Fruit fly (Drosophila melanogaster) whole organism, embryonic: ENCODE measurements around the gene CG8042.

ENCODE experiments used
- Aef1 ChIP-seq: fragments of 200-800 bp; sonication (Bioruptor generic); IDR thresholded peaks from 3 replicates; pipeline ENCODE4 v1.3.6; 2022; ENCODE audit warnings: missing biosample characterization, missing genetic modification characterization
- Antp ChIP-seq: fragments of 200-800 bp; sonication (Bioruptor generic); optimal IDR thresholded peaks from 3 replicates; lab custom pipeline; 2016; ENCODE audit warnings: missing biosample characterization, missing genetic modification characterization
- Asciz ChIP-seq: fragments of 200-800 bp; sonication (Bioruptor generic); optimal IDR thresholded peaks from 2 replicates; lab custom pipeline; 2017; ENCODE audit warnings: missing biosample characterization, mild to moderate bottlenecking, missing genetic modification characterization, missing genetic modification reagents
- CG10565 ChIP-seq: fragments of 200-800 bp; sonication (Bioruptor generic); optimal IDR thresholded peaks from 3 replicates; lab custom pipeline; 2016; ENCODE audit warnings: missing biosample characterization, mild to moderate bottlenecking, missing genetic modification characterization
- CG10654 ChIP-seq: fragments of 200-800 bp; sonication (Bioruptor generic); optimal IDR thresholded peaks from 2 replicates; lab custom pipeline; 2016; ENCODE audit warnings: missing biosample characterization, missing genetic modification characterization
- CG11723 ChIP-seq: fragments of 200-800 bp; sonication (Bioruptor generic); optimal IDR thresholded peaks from 2 replicates; lab custom pipeline; 2017; ENCODE audit warnings: missing biosample characterization, mild to moderate bottlenecking, missing genetic modification characterization
- CG13123 ChIP-seq: fragments of 200-800 bp; sonication (Bioruptor generic); optimal IDR thresholded peaks from 2 replicates; lab custom pipeline; 2016; ENCODE audit warnings: missing biosample characterization, missing genetic modification characterization
- CG13424 ChIP-seq: fragments of 200-800 bp; sonication (Bioruptor generic); optimal IDR thresholded peaks from 2 replicates; lab custom pipeline; 2019; ENCODE audit warnings: missing biosample characterization, mild to moderate bottlenecking, missing genetic modification characterization, moderate library complexity
- CG14050 ChIP-seq: fragments of 200-800 bp; sonication (Bioruptor generic); IDR thresholded peaks from 3 replicates; pipeline ENCODE4 v1.3.6; 2022; ENCODE audit warnings: missing biosample characterization, missing genetic modification characterization
- CG17186 ChIP-seq: fragments of 200-800 bp; sonication (Bioruptor generic); optimal IDR thresholded peaks from 3 replicates; lab custom pipeline; 2017; ENCODE audit warnings: missing biosample characterization, missing genetic modification reagents, missing genetic modification characterization
- CG17802 ChIP-seq: fragments of 200-800 bp; sonication (Bioruptor generic); optimal IDR thresholded peaks from 2 replicates; lab custom pipeline; 2018; ENCODE audit warnings: missing biosample characterization, mild to moderate bottlenecking, missing genetic modification characterization, moderate library complexity
- CG2116 ChIP-seq: fragments of 200-800 bp; sonication (Bioruptor generic); optimal IDR thresholded peaks from 3 replicates; lab custom pipeline; 2018; ENCODE audit warnings: missing biosample characterization, mild to moderate bottlenecking, missing genetic modification characterization
- CG30431 ChIP-seq: fragments of 200-800 bp; sonication (Bioruptor generic); optimal IDR thresholded peaks from 2 replicates; lab custom pipeline; 2017; ENCODE audit warnings: missing biosample characterization, missing genetic modification characterization
- CG3281 ChIP-seq: fragments of 200-800 bp; sonication (Bioruptor generic); optimal IDR thresholded peaks from 3 replicates; lab custom pipeline; 2017; ENCODE audit warnings: missing biosample characterization, mild to moderate bottlenecking, missing genetic modification characterization
- CG3995 ChIP-seq: fragments of 200-800 bp; sonication (Bioruptor generic); optimal IDR thresholded peaks from 3 replicates; lab custom pipeline; 2016; ENCODE audit warnings: missing biosample characterization, missing genetic modification characterization
- CG5180 ChIP-seq: fragments of 200-800 bp; sonication (Bioruptor generic); optimal IDR thresholded peaks from 3 replicates; lab custom pipeline; 2017; ENCODE audit warnings: missing biosample characterization, missing genetic modification characterization, mild to moderate bottlenecking, moderate library complexity, missing genetic modification reagents
- CG7357 ChIP-seq: fragments of 200-800 bp; sonication (Bioruptor generic); IDR thresholded peaks from 3 replicates; pipeline ENCODE4 v1.3.6; 2022; ENCODE audit warnings: missing biosample characterization, missing genetic modification characterization
- CG7556 ChIP-seq: fragments of 200-800 bp; sonication (Bioruptor generic); optimal IDR thresholded peaks from 2 replicates; lab custom pipeline; 2017; ENCODE audit warnings: missing biosample characterization, mild to moderate bottlenecking, missing genetic modification characterization
- CG7839 ChIP-seq: fragments of 200-800 bp; sonication (Bioruptor generic); optimal IDR thresholded peaks from 3 replicates; lab custom pipeline; 2018; ENCODE audit warnings: missing biosample characterization, mild to moderate bottlenecking, missing genetic modification characterization, moderate library complexity
- CG8290 ChIP-seq, 3 experiments: fragments of 200-800 bp; sonication (Bioruptor generic); optimal IDR thresholded peaks; 2 replicates each; lab custom pipeline; 2016 to 2019; ENCODE audit warnings: missing biosample characterization in 3 of 3, missing genetic modification characterization in 3 of 3, mild to moderate bottlenecking in 2 of 3, moderate library complexity in 1 of 3
- CTCF ChIP-seq: fragments of 200-800 bp; sonication (Bioruptor generic); optimal IDR thresholded peaks from 2 replicates; lab custom pipeline; 2017; ENCODE audit warnings: missing biosample characterization, mild to moderate bottlenecking, missing genetic modification characterization, moderate library complexity
- Deaf1 ChIP-seq: fragments of 200-800 bp; optimal IDR thresholded peaks from 3 replicates; lab custom pipeline; 2019; ENCODE audit warnings: missing biosample characterization, mild to moderate bottlenecking, missing genetic modification characterization, moderate library complexity
- Dp ChIP-seq: fragments of 200-800 bp; sonication (Bioruptor generic); optimal IDR thresholded peaks from 2 replicates; lab custom pipeline; 2018; ENCODE audit warnings: missing biosample characterization, mild to moderate bottlenecking, missing genetic modification characterization, moderate library complexity
- Gug ChIP-seq: fragments of 200-800 bp; sonication (Bioruptor generic); IDR thresholded peaks from 4 replicates; pipeline ENCODE4 v1.3.6; 2022; ENCODE audit warnings: missing biosample characterization, missing genetic modification characterization
- HLH54F ChIP-seq: fragments of 200-800 bp; sonication (Bioruptor generic); optimal IDR thresholded peaks from 3 replicates; lab custom pipeline; 2016; ENCODE audit warnings: missing biosample characterization, missing genetic modification characterization
- Hr78 ChIP-seq, 2 experiments: fragments of 200-800 bp in 1 of 2; fragments of >200 bp in 1 of 2; sonication (Bioruptor generic) in 1 of 2; optimal IDR thresholded peaks; 2 replicates each; lab custom pipeline; 2017 to 2019; ENCODE audit warnings: missing biosample characterization in 2 of 2, missing genetic modification characterization in 2 of 2, mild to moderate bottlenecking in 1 of 2, moderate library complexity in 1 of 2
- Lhr ChIP-seq: fragments of 200-800 bp; sonication (Bioruptor generic); optimal IDR thresholded peaks from 3 replicates; lab custom pipeline; 2017; ENCODE audit warnings: mild to moderate bottlenecking, missing biosample characterization, missing genetic modification reagents, missing genetic modification characterization
- Max ChIP-seq: fragments of 200-800 bp; sonication (Bioruptor generic); optimal IDR thresholded peaks from 2 replicates; lab custom pipeline; 2016; ENCODE audit warnings: missing biosample characterization, mild to moderate bottlenecking, missing genetic modification characterization
- Mes4 ChIP-seq: fragments of 200-800 bp; sonication (Bioruptor generic); optimal IDR thresholded peaks from 2 replicates; lab custom pipeline; 2016; ENCODE audit warnings: missing biosample characterization, missing genetic modification characterization
- NK7.1 ChIP-seq: fragments of 200-800 bp; sonication (Bioruptor generic); optimal IDR thresholded peaks from 3 replicates; lab custom pipeline; 2016; ENCODE audit warnings: missing biosample characterization, missing genetic modification characterization
- Nf-YC ChIP-seq: fragments of 200-800 bp; optimal IDR thresholded peaks from 3 replicates; lab custom pipeline; 2019; ENCODE audit warnings: missing biosample characterization, mild to moderate bottlenecking, missing genetic modification characterization, moderate library complexity
- Sin3A ChIP-seq: fragments of >200 bp; optimal IDR thresholded peaks from 2 replicates; lab custom pipeline; 2018
- Sox100B ChIP-seq: fragments of 200-800 bp; sonication (Bioruptor generic); optimal IDR thresholded peaks from 3 replicates; lab custom pipeline; 2018; ENCODE audit warnings: missing biosample characterization, mild to moderate bottlenecking, missing genetic modification characterization
- Sox102F ChIP-seq: fragments of 200-800 bp; sonication (Bioruptor generic); optimal IDR thresholded peaks from 2 replicates; lab custom pipeline; 2018; ENCODE audit warnings: missing biosample characterization, mild to moderate bottlenecking, missing genetic modification characterization, moderate library complexity
- Trl ChIP-seq, 3 experiments: fragments of >200 bp in 2 of 3; fragments of 200-800 bp in 1 of 3; sonication (Bioruptor generic) in 1 of 3; optimal IDR thresholded peaks; 2 replicates in 1 of 3; 3 replicates in 2 of 3; lab custom pipeline; 2016 to 2017; ENCODE audit warnings: missing biosample characterization in 1 of 3, missing genetic modification characterization in 1 of 3
- bab2 ChIP-seq: fragments of 200-800 bp; sonication (Bioruptor generic); optimal IDR thresholded peaks from 2 replicates; lab custom pipeline; 2016; ENCODE audit warnings: missing biosample characterization, missing genetic modification characterization
- bsh ChIP-seq, 2 experiments: fragments of 200-800 bp; sonication (Bioruptor generic); optimal IDR thresholded peaks; 2 replicates each; lab custom pipeline; 2017 to 2018; ENCODE audit warnings: mild to moderate bottlenecking in 2 of 2, missing biosample characterization in 2 of 2, missing genetic modification characterization in 2 of 2, moderate library complexity in 1 of 2
- chif ChIP-seq, 2 experiments: fragments of 200-800 bp; sonication (Bioruptor generic); optimal IDR thresholded peaks; 3 replicates each; lab custom pipeline; 2016; ENCODE audit warnings: missing biosample characterization in 2 of 2, missing genetic modification characterization in 2 of 2
- ci ChIP-seq: fragments of 200-800 bp; sonication (Bioruptor generic); IDR thresholded peaks from 3 replicates; pipeline ENCODE4 v1.3.6; 2022; ENCODE audit warnings: missing biosample characterization, missing genetic modification characterization
- croc ChIP-seq: fragments of 200-800 bp; sonication (Bioruptor generic); conservative IDR thresholded peaks from 3 replicates; pipeline ENCODE4 v1.3.6; 2022; ENCODE audit warnings: missing biosample characterization, missing genetic modification characterization
- fd64A ChIP-seq: fragments of 200-800 bp; sonication (Bioruptor generic); optimal IDR thresholded peaks from 3 replicates; lab custom pipeline; 2018; ENCODE audit warnings: missing biosample characterization, mild to moderate bottlenecking, missing genetic modification characterization
- kay ChIP-seq: fragments of 200-800 bp; sonication (Bioruptor generic); optimal IDR thresholded peaks from 2 replicates; lab custom pipeline; 2016; ENCODE audit warnings: missing biosample characterization, missing genetic modification characterization
- knrl ChIP-seq: fragments of 200-800 bp; sonication (Bioruptor generic); IDR thresholded peaks from 3 replicates; pipeline ENCODE4 v1.3.6; 2022; ENCODE audit warnings: missing biosample characterization, missing genetic modification characterization; ENCODE audit not compliant: partially characterized antibody
- nerfin-2 ChIP-seq: fragments of 200-800 bp; sonication (Bioruptor generic); IDR thresholded peaks from 2 replicates; pipeline ENCODE4 v1.3.6; 2022; ENCODE audit warnings: missing biosample characterization, missing genetic modification characterization; ENCODE audit not compliant: partially characterized antibody
- salm ChIP-seq: fragments of 200-800 bp; sonication (Bioruptor generic); optimal IDR thresholded peaks from 2 replicates; lab custom pipeline; 2018; ENCODE audit warnings: missing biosample characterization, mild to moderate bottlenecking, missing genetic modification characterization
- sens ChIP-seq: fragments of 200-800 bp; sonication (Bioruptor generic); peaks from one replicate; lab custom pipeline; 2016; ENCODE audit warnings: missing biosample characterization, missing genetic modification characterization
- twi ChIP-seq: fragments of 200-800 bp; optimal IDR thresholded peaks from 2 replicates; lab custom pipeline; 2019; ENCODE audit warnings: missing biosample characterization, mild to moderate bottlenecking, missing genetic modification characterization, moderate library complexity
- unpg ChIP-seq: fragments of 200-800 bp; sonication (Bioruptor generic); optimal IDR thresholded peaks from 3 replicates; lab custom pipeline; 2018; ENCODE audit warnings: missing biosample characterization, mild to moderate bottlenecking, missing genetic modification characterization, moderate library complexity

The CG8042 gene

dm6 chr3L:7978777-7979649 is 4.2 kb upstream of the CG8042 start, which contains the start of gene nmo (continued):
- TF ChIP-seq CG3281 (GFP tag; lab: Kevin White, UChicago) (peak; percentile 41), nerfin-2 (GFP tag; lab: Robert Waterston, UW) (no peak), Gug (GFP tag; lab: Robert Waterston, UW) (peak; percentile 32; the same call in 3 of the 4 replicates), Dp (peak; percentile 72), Sox100B (GFP tag; lab: Kevin White, UChicago) (peak; percentile 2), twi (tag; lab: Kevin White, UChicago) (no peak), Max (GFP tag; lab: Kevin White, UChicago) (peak; percentile 5), fd64A (GFP tag; lab: Kevin White, UChicago) (peak; percentile 31), CG10565 (GFP tag; lab: Kevin White, UChicago) (no peak), CG17186 (GFP tag; lab: Kevin White, UChicago) (peak; percentile 43), CG14050 (GFP tag; lab: Robert Waterston, UW) (no peak), CG8290 (GFP tag; optimal IDR thresholded peaks at IDR 0.05; lab: Kevin White, UChicago) (no peak), CG8290 (tag; optimal IDR thresholded peaks at IDR 0.05; lab: Kevin White, UChicago) (peak in 1 of 2 experiments; percentile 63), Nf-YC (tag; lab: Kevin White, UChicago) (peak; percentile 42), CG5180 (GFP tag; lab: Kevin White, UChicago) (peak; percentile 22), CG11723 (no peak), Hr78 (GFP tag; optimal IDR thresholded peaks at IDR 0.05; lab: Kevin White, UChicago) (peak in 1 of 2 experiments; percentile 56), CG7839 (tag; lab: Kevin White, UChicago) (peak; percentile 18), Asciz (GFP tag; lab: Kevin White, UChicago) (no peak), ci (GFP tag; lab: Robert Waterston, UW) (no peak), croc (no peak), CG3995 (GFP tag; lab: Kevin White, UChicago) (peak; percentile 57), knrl (GFP tag; lab: Robert Waterston, UW) (no peak), Sox102F (GFP tag; lab: Kevin White, UChicago) (no peak), Lhr (peak; percentile 24), sens (GFP tag; lab: Kevin White, UChicago) (peak; percentile 74), CG13123 (no peak), CG7357 (no peak), Trl (optimal IDR thresholded peaks at IDR 0.05; lab: Kevin White, UChicago) (peak in 1 of 2 experiments; percentile 37), Trl (GFP tag; optimal IDR thresholded peaks at IDR 0.05; lab: Kevin White, UChicago) (peak; percentile 52), Sin3A (lab: Kevin White, UChicago) (peak; percentile 67), CTCF (GFP tag; lab: Kevin White, UChicago) (no peak), CG17802 (tag; lab: Kevin White, UChicago) (no peak), HLH54F (GFP tag; lab: Kevin White, UChicago) (no peak), bab2 (GFP tag; lab: Kevin White, UChicago) (peak; percentile 7), Mes4 (no peak), Antp (GFP tag; lab: Kevin White, UChicago) (peak; percentile 5), kay (peak; percentile 30), NK7.1 (GFP tag; lab: Kevin White, UChicago) (peak; percentile 29), Aef1 (GFP tag; lab: Robert Waterston, UW) (no peak), CG30431 (GFP tag; lab: Kevin White, UChicago) (no peak), unpg (GFP tag; lab: Kevin White, UChicago) (no peak), chif (GFP tag; optimal IDR thresholded peaks at IDR 0.05; lab: Kevin White, UChicago) (no peak), CG7556 (GFP tag; lab: Kevin White, UChicago) (peak; percentile 22), CG10654 (GFP tag; lab: Kevin White, UChicago) (no peak), Deaf1 (tag; lab: Kevin White, UChicago) (peak; percentile 10), CG13424 (tag; lab: Kevin White, UChicago) (no peak), CG2116 (GFP tag; lab: Kevin White, UChicago) (peak; percentile 71), bsh (GFP tag; optimal IDR thresholded peaks at IDR 0.05; lab: Kevin White, UChicago) (no peak), salm (peak; percentile 11)
